Fruit fly (Drosophila melanogaster) whole organism, embryonic: ENCODE data around the gene CG43245.

Experiments
- CG12071 ChIP-seq: fragments of 200-800 bp; sonication (Bioruptor generic); optimal IDR thresholded peaks from 3 replicates; lab custom pipeline; 2018; ENCODE audit warnings: missing biosample characterization, mild to moderate bottlenecking, missing genetic modification characterization
- CG12236 ChIP-seq: fragments of 200-800 bp; sonication (Bioruptor generic); optimal IDR thresholded peaks from 2 replicates; lab custom pipeline; 2016; ENCODE audit warnings: missing biosample characterization, missing genetic modification characterization
- CG12391 ChIP-seq: fragments of 200-800 bp; sonication (Bioruptor generic); optimal IDR thresholded peaks from 3 replicates; lab custom pipeline; 2018; ENCODE audit warnings: missing biosample characterization, mild to moderate bottlenecking, missing genetic modification characterization, moderate library complexity
- CG13287 ChIP-seq: fragments of 200-800 bp; sonication (Bioruptor generic); IDR thresholded peaks from 2 replicates; pipeline ENCODE4 v1.3.6; 2022; ENCODE audit warnings: missing biosample characterization, missing genetic modification characterization; ENCODE audit not compliant: partially characterized antibody
- CG13424 ChIP-seq: fragments of 200-800 bp; sonication (Bioruptor generic); optimal IDR thresholded peaks from 2 replicates; lab custom pipeline; 2019; ENCODE audit warnings: missing biosample characterization, mild to moderate bottlenecking, missing genetic modification characterization, moderate library complexity
- CG1602 ChIP-seq: fragments of 200-800 bp; sonication (Bioruptor generic); optimal IDR thresholded peaks from 3 replicates; lab custom pipeline; 2016; ENCODE audit warnings: missing biosample characterization, missing genetic modification characterization
- CG17361 ChIP-seq: fragments of 200-800 bp; sonication (Bioruptor generic); IDR thresholded peaks from 3 replicates; pipeline ENCODE4 v1.3.6; 2022; ENCODE audit warnings: missing biosample characterization, missing genetic modification characterization
- CG17612 ChIP-seq: fragments of 200-800 bp; sonication (Bioruptor generic); IDR thresholded peaks from 2 replicates; pipeline ENCODE4 v1.3.6; 2022; ENCODE audit warnings: missing biosample characterization, missing genetic modification characterization
- CG17802 ChIP-seq: fragments of 200-800 bp; sonication (Bioruptor generic); optimal IDR thresholded peaks from 2 replicates; lab custom pipeline; 2018; ENCODE audit warnings: missing biosample characterization, mild to moderate bottlenecking, missing genetic modification characterization, moderate library complexity
- CG31224 ChIP-seq: fragments of 200-800 bp; sonication (Bioruptor generic); IDR thresholded peaks from 2 replicates; pipeline ENCODE4 v1.3.6; 2022; ENCODE audit warnings: missing biosample characterization, missing genetic modification characterization
- CG32767 ChIP-seq: fragments of 200-800 bp; sonication (Bioruptor generic); IDR thresholded peaks from 2 replicates; pipeline ENCODE4 v1.3.6; 2022; ENCODE audit warnings: missing biosample characterization, missing genetic modification characterization
- CG32772 ChIP-seq: fragments of 200-800 bp; sonication (Bioruptor generic); IDR thresholded peaks from 2 replicates; pipeline ENCODE4 v1.3.6; 2022; ENCODE audit warnings: missing biosample characterization, missing genetic modification characterization
- CG3281 ChIP-seq: fragments of 200-800 bp; sonication (Bioruptor generic); optimal IDR thresholded peaks from 3 replicates; lab custom pipeline; 2017; ENCODE audit warnings: missing biosample characterization, mild to moderate bottlenecking, missing genetic modification characterization
- CG33557 ChIP-seq: fragments of 200-800 bp; sonication (Bioruptor generic); optimal IDR thresholded peaks from 2 replicates; lab custom pipeline; 2019; ENCODE audit warnings: missing biosample characterization, mild to moderate bottlenecking, missing genetic modification characterization, moderate library complexity
- CG3838 ChIP-seq: fragments of 200-800 bp; sonication (Bioruptor generic); optimal IDR thresholded peaks from 3 replicates; lab custom pipeline; 2016; ENCODE audit warnings: missing biosample characterization, missing genetic modification characterization
- CG4707 ChIP-seq: fragments of 200-800 bp; sonication (Bioruptor generic); optimal IDR thresholded peaks from 2 replicates; lab custom pipeline; 2018; ENCODE audit warnings: missing biosample characterization, mild to moderate bottlenecking, missing genetic modification characterization, moderate library complexity
- CG5245 ChIP-seq: fragments of 200-800 bp; sonication (Bioruptor generic); optimal IDR thresholded peaks from 3 replicates; lab custom pipeline; 2016; ENCODE audit warnings: missing biosample characterization, missing genetic modification characterization
- CG7745 ChIP-seq: fragments of 200-800 bp; sonication (Bioruptor generic); optimal IDR thresholded peaks from 2 replicates; lab custom pipeline; 2018; ENCODE audit warnings: missing biosample characterization, mild to moderate bottlenecking, missing genetic modification characterization, moderate library complexity
- CG8290 ChIP-seq, 3 experiments: fragments of 200-800 bp; sonication (Bioruptor generic); optimal IDR thresholded peaks; 2 replicates each; lab custom pipeline; 2016 to 2019; ENCODE audit warnings: missing biosample characterization in 3 of 3, missing genetic modification characterization in 3 of 3, mild to moderate bottlenecking in 2 of 3, moderate library complexity in 1 of 3
- Camta ChIP-seq: fragments of 200-800 bp; sonication (Bioruptor generic); optimal IDR thresholded peaks from 2 replicates; lab custom pipeline; 2016; ENCODE audit warnings: missing biosample characterization, missing genetic modification characterization
- CoRest ChIP-seq: fragments of 200-800 bp; sonication (Bioruptor generic); optimal IDR thresholded peaks from 3 replicates; lab custom pipeline; 2018; ENCODE audit warnings: missing biosample characterization, mild to moderate bottlenecking, missing genetic modification characterization, moderate library complexity
- CrebB ChIP-seq: fragments of 200-800 bp; sonication (Bioruptor generic); optimal IDR thresholded peaks from 3 replicates; lab custom pipeline; 2018; ENCODE audit warnings: missing biosample characterization, mild to moderate bottlenecking, missing genetic modification characterization
- Dref ChIP-seq: fragments of 200-800 bp; sonication (Bioruptor generic); IDR thresholded peaks from 2 replicates; pipeline ENCODE4 v1.3.6; 2022; ENCODE audit warnings: missing biosample characterization, missing genetic modification characterization
- Drgx ChIP-seq: fragments of 200-800 bp; sonication (Bioruptor generic); IDR thresholded peaks from 2 replicates; pipeline ENCODE4 v1.3.6; 2022; ENCODE audit warnings: missing biosample characterization, missing genetic modification characterization
- E2f2 ChIP-seq: fragments of 200-800 bp; sonication (Bioruptor generic); IDR thresholded peaks from 2 replicates; pipeline ENCODE4 v1.3.6; 2022; ENCODE audit warnings: missing biosample characterization, missing genetic modification characterization
- HmgZ ChIP-seq: fragments of 200-800 bp; sonication (Bioruptor generic); optimal IDR thresholded peaks from 2 replicates; lab custom pipeline; 2018; ENCODE audit warnings: missing biosample characterization, mild to moderate bottlenecking, missing genetic modification characterization
- Med ChIP-seq: fragments of 200-800 bp; sonication (Bioruptor generic); peaks from one replicate; lab custom pipeline; 2016; ENCODE audit warnings: missing biosample characterization, missing genetic modification characterization, mild to moderate bottlenecking, inconsistent platforms, moderate library complexity
- Mes4 ChIP-seq: fragments of 200-800 bp; sonication (Bioruptor generic); optimal IDR thresholded peaks from 2 replicates; lab custom pipeline; 2016; ENCODE audit warnings: missing biosample characterization, missing genetic modification characterization
- NK7.1 ChIP-seq: fragments of 200-800 bp; sonication (Bioruptor generic); optimal IDR thresholded peaks from 3 replicates; lab custom pipeline; 2016; ENCODE audit warnings: missing biosample characterization, missing genetic modification characterization
- Sox102F ChIP-seq: fragments of 200-800 bp; sonication (Bioruptor generic); optimal IDR thresholded peaks from 2 replicates; lab custom pipeline; 2018; ENCODE audit warnings: missing biosample characterization, mild to moderate bottlenecking, missing genetic modification characterization, moderate library complexity
- Sry-δ ChIP-seq: fragments of 200-800 bp; sonication (Bioruptor generic); optimal IDR thresholded peaks from 2 replicates; lab custom pipeline; 2016; ENCODE audit warnings: missing biosample characterization, missing genetic modification characterization
- Xrp1 ChIP-seq: fragments of 200-800 bp; sonication (Bioruptor generic); IDR thresholded peaks from 2 replicates; pipeline ENCODE4 v1.3.6; 2022; ENCODE audit warnings: missing biosample characterization, missing genetic modification characterization
- abd-A ChIP-seq: fragments of 200-800 bp; sonication (Bioruptor generic); optimal IDR thresholded peaks from 3 replicates; lab custom pipeline; 2019; ENCODE audit warnings: missing biosample characterization, mild to moderate bottlenecking, missing genetic modification characterization, moderate library complexity
- ap ChIP-seq: fragments of 200-800 bp; sonication (Bioruptor generic); IDR thresholded peaks from 2 replicates; pipeline ENCODE4 v1.3.6; 2022; ENCODE audit warnings: missing biosample characterization, missing genetic modification characterization
- az2 ChIP-seq: fragments of 200-800 bp; sonication (Bioruptor generic); optimal IDR thresholded peaks from 3 replicates; lab custom pipeline; 2016; ENCODE audit warnings: missing biosample characterization, missing genetic modification characterization
- dmrt11E ChIP-seq: fragments of 200-800 bp; sonication (Bioruptor generic); optimal IDR thresholded peaks from 3 replicates; lab custom pipeline; 2018; ENCODE audit warnings: missing biosample characterization, mild to moderate bottlenecking, missing genetic modification characterization, moderate library complexity
- exex ChIP-seq: fragments of 200-800 bp; sonication (Bioruptor generic); optimal IDR thresholded peaks from 4 replicates; lab custom pipeline; 2018; ENCODE audit warnings: missing biosample characterization, mild to moderate bottlenecking, missing genetic modification characterization, moderate library complexity
- gem ChIP-seq: fragments of 200-800 bp; sonication (Bioruptor generic); optimal IDR thresholded peaks from 2 replicates; lab custom pipeline; 2019; ENCODE audit warnings: missing biosample characterization, mild to moderate bottlenecking, missing genetic modification characterization, moderate library complexity
- h ChIP-seq: fragments of >200 bp; optimal IDR thresholded peaks from 2 replicates; lab custom pipeline; 2017
- hb ChIP-seq: fragments of 200-800 bp; sonication (Bioruptor generic); IDR thresholded peaks from 3 replicates; pipeline ENCODE4 v1.3.6; 2022; ENCODE audit warnings: missing biosample characterization, missing genetic modification characterization; ENCODE audit not compliant: partially characterized antibody
- hbn ChIP-seq: fragments of 200-800 bp; sonication (Bioruptor generic); IDR thresholded peaks from 2 replicates; pipeline ENCODE4 v1.3.6; 2022; ENCODE audit warnings: missing biosample characterization, missing genetic modification characterization; ENCODE audit not compliant: partially characterized antibody
- kah ChIP-seq: fragments of 200-800 bp; sonication (Bioruptor generic); optimal IDR thresholded peaks from 2 replicates; lab custom pipeline; 2018; ENCODE audit warnings: missing biosample characterization, mild to moderate bottlenecking, missing genetic modification characterization
- kay ChIP-seq: fragments of 200-800 bp; sonication (Bioruptor generic); optimal IDR thresholded peaks from 2 replicates; lab custom pipeline; 2016; ENCODE audit warnings: missing biosample characterization, missing genetic modification characterization
- lilli ChIP-seq: fragments of 200-800 bp; sonication (Bioruptor generic); optimal IDR thresholded peaks from 3 replicates; lab custom pipeline; 2016; ENCODE audit warnings: missing biosample characterization, missing genetic modification characterization
- nmo ChIP-seq: fragments of 200-800 bp; sonication (Bioruptor generic); optimal IDR thresholded peaks from 2 replicates; lab custom pipeline; 2018; ENCODE audit warnings: missing biosample characterization, mild to moderate bottlenecking, missing genetic modification characterization, moderate library complexity
- rib ChIP-seq: fragments of 200-800 bp; sonication (Bioruptor generic); IDR thresholded peaks from 2 replicates; pipeline ENCODE4 v1.3.6; 2022; ENCODE audit warnings: missing biosample characterization, missing genetic modification characterization
- row ChIP-seq: fragments of 200-800 bp; sonication (Bioruptor generic); IDR thresholded peaks from 3 replicates; pipeline ENCODE4 v1.3.6; 2022; ENCODE audit warnings: missing biosample characterization, missing genetic modification characterization
- sima ChIP-seq: fragments of 200-800 bp; sonication (Bioruptor generic); optimal IDR thresholded peaks from 2 replicates; lab custom pipeline; 2016; ENCODE audit warnings: missing biosample characterization, missing genetic modification characterization
- tgo ChIP-seq: fragments of 200-800 bp; sonication (Bioruptor generic); IDR thresholded peaks from 3 replicates; pipeline ENCODE4 v1.3.6; 2022; ENCODE audit warnings: missing biosample characterization, missing genetic modification characterization
- tin ChIP-seq: fragments of 200-800 bp; sonication (Bioruptor generic); optimal IDR thresholded peaks from 3 replicates; lab custom pipeline; 2016; ENCODE audit warnings: missing biosample characterization, missing genetic modification characterization
- vvl ChIP-seq: fragments of 200-800 bp; sonication (Bioruptor generic); IDR thresholded peaks from 2 replicates; pipeline ENCODE4 v1.3.6; 2022; ENCODE audit warnings: missing biosample characterization, missing genetic modification characterization
- wor ChIP-seq: fragments of 200-800 bp; sonication (Bioruptor generic); IDR thresholded peaks from 2 replicates; pipeline ENCODE4 v1.3.6; 2022; ENCODE audit warnings: missing biosample characterization, missing genetic modification characterization

CG43245 gene

DNA sequence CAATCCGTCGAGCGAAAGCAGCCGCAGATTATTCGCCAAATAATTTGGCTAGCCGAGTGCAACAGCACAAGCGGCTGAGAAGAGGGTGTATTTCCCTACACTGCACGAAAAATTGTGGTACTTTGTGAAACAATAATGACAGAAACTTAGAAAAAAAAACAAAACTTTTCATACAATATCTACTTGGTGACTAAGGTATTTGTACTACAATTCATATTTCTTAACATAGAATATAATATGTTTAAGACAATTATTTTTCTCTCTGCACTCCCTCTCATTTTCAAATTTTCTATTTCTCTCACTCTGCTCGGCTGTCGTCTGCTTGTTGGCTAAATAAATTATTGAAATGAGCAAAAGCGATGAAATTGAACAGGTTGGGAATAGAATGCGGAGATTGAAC is 15.6 kb upstream of the CG43245 start (continued):
- TF ChIP-seq CG12236 (no peak), Sry-δ (GFP tag; lab: Kevin White, UChicago) (no peak), CG5245 (GFP tag; lab: Kevin White, UChicago) (peak; percentile 24), Med (GFP tag; lab: Kevin White, UChicago) (peak; percentile 79), HmgZ (tag; lab: Kevin White, UChicago) (no peak), Drgx (peak; percentile 86), Dref (GFP tag; lab: Robert Waterston, UW) (no peak), Xrp1 (GFP tag; lab: Robert Waterston, UW) (0 out of 2 replicates have a peak, but pooled peaks have one; percentile 37), CG17802 (tag; lab: Kevin White, UChicago) (no peak), CG3838 (GFP tag; lab: Kevin White, UChicago) (no peak), row (peak; percentile 49), CG33557 (GFP tag; lab: Kevin White, UChicago) (no peak), hbn (GFP tag; lab: Robert Waterston, UW) (no peak), nmo (GFP tag; lab: Kevin White, UChicago) (peak; percentile 31), E2f2 (GFP tag; lab: Robert Waterston, UW) (no peak), Mes4 (GFP tag; lab: Kevin White, UChicago) (no peak), kay (GFP tag; lab: Kevin White, UChicago) (no peak), gem (tag; lab: Kevin White, UChicago) (peak; percentile 54), CG3281 (no peak), Sox102F (GFP tag; lab: Kevin White, UChicago) (peak; percentile 23), CG12071 (GFP tag; lab: Kevin White, UChicago) (no peak), hb (GFP tag; lab: Robert Waterston, UW) (no peak), vvl (GFP tag; lab: Robert Waterston, UW) (peak; percentile 45; the same call in 1 of the 2 replicates), dmrt11E (tag; lab: Kevin White, UChicago) (peak; percentile 29), CG13287 (GFP tag; lab: Robert Waterston, UW) (no peak), CG7745 (tag; lab: Kevin White, UChicago) (no peak), az2 (GFP tag; lab: Kevin White, UChicago) (no peak), Camta (GFP tag; lab: Kevin White, UChicago) (no peak), lilli (GFP tag; lab: Kevin White, UChicago) (no peak), CG1602 (no peak), tgo (GFP tag; lab: Robert Waterston, UW) (peak; percentile 24; the same call in 1 of the 3 replicates), ap (GFP tag; lab: Robert Waterston, UW) (no peak), CG13424 (tag; lab: Kevin White, UChicago) (peak; percentile 10), rib (no peak), CG32767 (GFP tag; lab: Robert Waterston, UW) (no peak), CrebB (no peak), exex (tag; lab: Kevin White, UChicago) (no peak), tin (GFP tag; lab: Kevin White, UChicago) (no peak), CG17612 (GFP tag; lab: Robert Waterston, UW) (no peak), CG8290 (GFP tag; optimal IDR thresholded peaks at IDR 0.05; lab: Kevin White, UChicago) (no peak), CG8290 (tag; optimal IDR thresholded peaks at IDR 0.05; lab: Kevin White, UChicago) (no peak), h (lab: Kevin White, UChicago) (no peak), CG17361 (GFP tag; lab: Robert Waterston, UW) (0 out of 3 replicates have a peak, but pooled peaks have one; percentile 16), NK7.1 (GFP tag; lab: Kevin White, UChicago) (no peak), CoRest (tag; lab: Kevin White, UChicago) (peak; percentile 16), wor (GFP tag; lab: Robert Waterston, UW) (no peak), abd-A (tag; lab: Kevin White, UChicago) (no peak), sima (no peak), CG12391 (peak; percentile 14), CG32772 (GFP tag; lab: Robert Waterston, UW) (peak; percentile 27; the same call in 1 of the 2 replicates), CG4707 (GFP tag; lab: Kevin White, UChicago) (no peak), kah (GFP tag; lab: Kevin White, UChicago) (no peak), CG31224 (GFP tag; lab: Robert Waterston, UW) (0 out of 2 replicates have a peak, but pooled peaks have one; percentile 7)
